Worm (Caenorhabditis elegans) whole organism, early embryonic: ENCODE results near the gene F46H5.5.

Experiments
- hnd-1 ChIP-seq: sonication (generic microtip); optimal IDR thresholded peaks from 2 replicates; lab custom pipeline; 2016; ENCODE audit warnings: missing genetic modification characterization, missing compliant biosample characterization
- tbx-37 ChIP-seq: fragments of 200-800 bp; sonication (Bioruptor generic); conservative IDR thresholded peaks from 2 replicates; pipeline ENCODE4 v1.3.6; 2022; ENCODE audit warnings: missing genetic modification reagents, missing genetic modification characterization, missing compliant biosample characterization

DNA sequence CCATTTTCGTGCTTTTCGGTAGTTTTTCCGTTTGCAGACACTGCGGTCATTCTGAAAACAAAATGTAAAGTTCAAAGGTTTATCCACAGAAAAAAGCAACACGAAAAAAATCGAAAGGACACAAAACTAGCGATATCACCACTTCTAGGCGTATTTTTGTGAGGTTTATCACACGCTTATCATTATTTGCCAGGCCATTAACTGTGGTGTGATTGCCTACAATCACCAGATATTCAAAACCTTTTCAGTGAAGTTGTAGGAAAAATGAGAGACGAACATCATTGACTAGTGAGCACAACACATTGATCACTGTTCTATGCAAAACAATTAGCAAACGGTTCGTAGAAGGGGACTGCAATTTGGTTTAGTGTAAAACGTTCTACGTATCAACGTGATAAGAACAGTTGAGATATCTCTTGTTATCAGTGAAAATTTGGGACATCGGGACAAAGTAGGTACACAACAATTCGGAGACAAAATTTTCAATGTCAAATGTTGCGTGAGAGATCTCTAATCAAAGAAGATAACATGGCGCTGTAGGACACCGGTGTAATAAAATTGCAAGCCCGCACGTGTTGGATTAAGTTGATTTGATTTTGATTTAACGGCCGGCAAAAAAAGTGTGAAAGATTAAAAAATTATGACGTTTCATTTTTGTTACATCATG is 48.9 kb upstream of the F46H5.5 start, which contains the start of gene sur-5:
- no peak for TF ChIP-seq hnd-1 (tag; lab: Kevin White, UChicago)
- no peak for TF ChIP-seq tbx-37 (GFP tag; lab: Robert Waterston, UW)
